Fruit fly (Drosophila melanogaster) whole organism, embryonic: ENCODE data around the gene CG7924.

Experiments used
- Bgb ChIP-seq: fragments of 200-800 bp; sonication (Bioruptor generic); IDR thresholded peaks from 2 replicates; pipeline ENCODE4 v1.3.6; 2022; ENCODE audit warnings: missing biosample characterization, missing genetic modification characterization; ENCODE audit not compliant: partially characterized antibody
- CG11093 ChIP-seq: fragments of 200-800 bp; sonication (Bioruptor generic); IDR thresholded peaks from 3 replicates; pipeline ENCODE4 v1.3.6; 2022; ENCODE audit warnings: missing biosample characterization, missing genetic modification characterization
- CG11696 ChIP-seq: fragments of 200-800 bp; sonication (Bioruptor generic); IDR thresholded peaks from 2 replicates; pipeline ENCODE4 v1.3.6; 2022; ENCODE audit warnings: missing biosample characterization, missing genetic modification characterization
- CG12219 ChIP-seq: fragments of 200-800 bp; sonication (Bioruptor generic); optimal IDR thresholded peaks from 3 replicates; lab custom pipeline; 2018; ENCODE audit warnings: missing biosample characterization, mild to moderate bottlenecking, missing genetic modification characterization
- CG13624 ChIP-seq: fragments of 200-800 bp; sonication (Bioruptor generic); optimal IDR thresholded peaks from 2 replicates; lab custom pipeline; 2016; ENCODE audit warnings: missing biosample characterization, missing genetic modification characterization
- CG13775 ChIP-seq: fragments of 200-800 bp; sonication (Bioruptor generic); optimal IDR thresholded peaks from 3 replicates; lab custom pipeline; 2017; ENCODE audit warnings: missing biosample characterization, mild to moderate bottlenecking, missing genetic modification characterization
- CG18011 ChIP-seq: fragments of 200-800 bp; sonication (Bioruptor generic); optimal IDR thresholded peaks from 2 replicates; lab custom pipeline; 2017; ENCODE audit warnings: missing biosample characterization, missing genetic modification characterization, mild to moderate bottlenecking, moderate library complexity, missing genotype
- CG2199 ChIP-seq: fragments of 200-800 bp; sonication (Bioruptor generic); IDR thresholded peaks from 3 replicates; pipeline ENCODE4 v1.3.6; 2022; ENCODE audit warnings: missing biosample characterization, missing genetic modification characterization
- CG3163 ChIP-seq: fragments of 200-800 bp; sonication (Bioruptor generic); optimal IDR thresholded peaks from 3 replicates; lab custom pipeline; 2016; ENCODE audit warnings: missing biosample characterization, missing genetic modification characterization
- CG4854 ChIP-seq: fragments of 200-800 bp; sonication (Bioruptor generic); optimal IDR thresholded peaks from 2 replicates; lab custom pipeline; 2016; ENCODE audit warnings: missing biosample characterization, missing genetic modification characterization, inconsistent platforms
- CG5180 ChIP-seq: fragments of 200-800 bp; sonication (Bioruptor generic); optimal IDR thresholded peaks from 3 replicates; lab custom pipeline; 2017; ENCODE audit warnings: missing biosample characterization, missing genetic modification characterization, mild to moderate bottlenecking, moderate library complexity, missing genetic modification reagents
- CG9727 ChIP-seq: fragments of 200-800 bp; sonication (Bioruptor generic); optimal IDR thresholded peaks from 3 replicates; lab custom pipeline; 2017; ENCODE audit warnings: missing biosample characterization, mild to moderate bottlenecking, missing genetic modification characterization
- D19A ChIP-seq: fragments of 200-800 bp; optimal IDR thresholded peaks from 3 replicates; lab custom pipeline; 2019; ENCODE audit warnings: missing biosample characterization, mild to moderate bottlenecking, missing genetic modification characterization, moderate library complexity
- Dip3 ChIP-seq: fragments of 200-800 bp; sonication (Bioruptor generic); optimal IDR thresholded peaks from 3 replicates; lab custom pipeline; 2016; ENCODE audit warnings: missing biosample characterization, missing genetic modification characterization
- Eip74EF ChIP-seq, 2 experiments: fragments of 200-800 bp in 1 of 2; fragments of >200 bp in 1 of 2; sonication (Bioruptor generic) in 1 of 2; optimal IDR thresholded peaks; 2 replicates each; lab custom pipeline; 2017 to 2019; ENCODE audit warnings: missing biosample characterization in 2 of 2, missing genetic modification characterization in 2 of 2, mild to moderate bottlenecking in 1 of 2, moderate library complexity in 1 of 2
- Gug ChIP-seq: fragments of 200-800 bp; sonication (Bioruptor generic); IDR thresholded peaks from 4 replicates; pipeline ENCODE4 v1.3.6; 2022; ENCODE audit warnings: missing biosample characterization, missing genetic modification characterization
- Hey ChIP-seq: fragments of 200-800 bp; sonication (Bioruptor generic); optimal IDR thresholded peaks from 3 replicates; lab custom pipeline; 2018; ENCODE audit warnings: missing biosample characterization, mild to moderate bottlenecking, missing genetic modification characterization
- Hsf ChIP-seq: fragments of 200-800 bp; sonication (Bioruptor generic); optimal IDR thresholded peaks from 3 replicates; lab custom pipeline; 2016; ENCODE audit warnings: missing biosample characterization, missing genetic modification characterization
- Nf-YC ChIP-seq: fragments of 200-800 bp; optimal IDR thresholded peaks from 3 replicates; lab custom pipeline; 2019; ENCODE audit warnings: missing biosample characterization, mild to moderate bottlenecking, missing genetic modification characterization, moderate library complexity
- Pdp1 ChIP-seq, 2 experiments: fragments of 200-800 bp; sonication (Bioruptor generic); optimal IDR thresholded peaks; 3 replicates each; lab custom pipeline; 2016; ENCODE audit warnings: missing biosample characterization in 2 of 2, missing genetic modification characterization in 2 of 2, mild to moderate bottlenecking in 1 of 2, moderate library complexity in 1 of 2
- Sin3A ChIP-seq: fragments of >200 bp; optimal IDR thresholded peaks from 2 replicates; lab custom pipeline; 2018
- Trl ChIP-seq, 3 experiments: fragments of >200 bp in 2 of 3; fragments of 200-800 bp in 1 of 3; sonication (Bioruptor generic) in 1 of 3; optimal IDR thresholded peaks; 2 replicates in 1 of 3; 3 replicates in 2 of 3; lab custom pipeline; 2016 to 2017; ENCODE audit warnings: missing biosample characterization in 1 of 3, missing genetic modification characterization in 1 of 3
- abd-A ChIP-seq: fragments of 200-800 bp; sonication (Bioruptor generic); optimal IDR thresholded peaks from 3 replicates; lab custom pipeline; 2019; ENCODE audit warnings: missing biosample characterization, mild to moderate bottlenecking, missing genetic modification characterization, moderate library complexity
- bcd ChIP-seq: fragments of 200-800 bp; sonication (Bioruptor generic); optimal IDR thresholded peaks from 2 replicates; lab custom pipeline; 2017; ENCODE audit warnings: missing biosample characterization, mild to moderate bottlenecking, missing genetic modification characterization
- caup ChIP-seq: fragments of 200-800 bp; sonication (Bioruptor generic); optimal IDR thresholded peaks from 3 replicates; lab custom pipeline; 2017; ENCODE audit warnings: missing biosample characterization, mild to moderate bottlenecking, missing genetic modification characterization, moderate library complexity; ENCODE audit not compliant: severe bottlenecking
- chinmo ChIP-seq: fragments of 200-800 bp; sonication (Bioruptor generic); IDR thresholded peaks from 4 replicates; pipeline ENCODE4 v1.3.6; 2022; ENCODE audit warnings: missing biosample characterization, missing genetic modification characterization; ENCODE audit not compliant: partially characterized antibody
- eyg ChIP-seq: fragments of 200-800 bp; sonication (Bioruptor generic); optimal IDR thresholded peaks from 3 replicates; lab custom pipeline; 2016; ENCODE audit warnings: missing biosample characterization, missing genetic modification characterization
- fd102C ChIP-seq: fragments of 200-800 bp; sonication (Bioruptor generic); optimal IDR thresholded peaks from 2 replicates; lab custom pipeline; 2018; ENCODE audit warnings: missing biosample characterization, mild to moderate bottlenecking, missing genetic modification characterization, moderate library complexity
- ftz-f1 ChIP-seq: fragments of 200-800 bp; sonication (Bioruptor generic); optimal IDR thresholded peaks from 2 replicates; lab custom pipeline; 2016; ENCODE audit warnings: missing biosample characterization, missing genetic modification characterization
- fu2 ChIP-seq: fragments of 200-800 bp; sonication (Bioruptor generic); optimal IDR thresholded peaks from 2 replicates; lab custom pipeline; 2016; ENCODE audit warnings: missing biosample characterization, missing genetic modification characterization
- her ChIP-seq: fragments of 200-800 bp; sonication (Bioruptor generic); optimal IDR thresholded peaks from 2 replicates; lab custom pipeline; 2016; ENCODE audit warnings: missing biosample characterization, missing genetic modification characterization
- kah ChIP-seq: fragments of 200-800 bp; sonication (Bioruptor generic); optimal IDR thresholded peaks from 2 replicates; lab custom pipeline; 2018; ENCODE audit warnings: missing biosample characterization, mild to moderate bottlenecking, missing genetic modification characterization
- ken ChIP-seq: fragments of 200-800 bp; sonication (Bioruptor generic); IDR thresholded peaks from 3 replicates; pipeline ENCODE4 v1.3.6; 2022; ENCODE audit warnings: missing biosample characterization, missing genetic modification characterization
- knrl ChIP-seq: fragments of 200-800 bp; sonication (Bioruptor generic); IDR thresholded peaks from 3 replicates; pipeline ENCODE4 v1.3.6; 2022; ENCODE audit warnings: missing biosample characterization, missing genetic modification characterization; ENCODE audit not compliant: partially characterized antibody
- nom ChIP-seq: fragments of 200-800 bp; sonication (Bioruptor generic); optimal IDR thresholded peaks from 2 replicates; lab custom pipeline; 2017; ENCODE audit warnings: missing biosample characterization, missing genetic modification characterization, mild to moderate bottlenecking, moderate library complexity, missing genetic modification reagents
- onecut ChIP-seq: fragments of 200-800 bp; sonication (Bioruptor generic); IDR thresholded peaks from 2 replicates; pipeline ENCODE4 v1.3.6; 2022; ENCODE audit warnings: missing biosample characterization, missing genetic modification characterization
- pan ChIP-seq, 4 experiments: fragments of >200 bp in 3 of 4; fragments of 200-800 bp in 1 of 4; sonication (Bioruptor generic) in 1 of 4; optimal IDR thresholded peaks in 3 of 4; IDR thresholded peaks in 1 of 4; 2 replicates each; pipeline versions ENCODE4 v1.3.6 to Lab custom; 2017 to 2022; ENCODE audit warnings: missing biosample characterization in 2 of 4, missing genetic modification characterization in 2 of 4, mixed read lengths in 1 of 4
- pho ChIP-seq: fragments of 200-800 bp; sonication (Bioruptor generic); optimal IDR thresholded peaks from 2 replicates; lab custom pipeline; 2016; ENCODE audit warnings: missing biosample characterization, missing genetic modification characterization
- pnt ChIP-seq: fragments of 200-800 bp; sonication (Bioruptor generic); optimal IDR thresholded peaks from 3 replicates; lab custom pipeline; 2016; ENCODE audit warnings: missing biosample characterization, missing genetic modification characterization
- pros ChIP-seq: fragments of 200-800 bp; sonication (Bioruptor generic); optimal IDR thresholded peaks from 3 replicates; lab custom pipeline; 2019; ENCODE audit warnings: missing biosample characterization, mild to moderate bottlenecking, missing genetic modification characterization, moderate library complexity
- scrt ChIP-seq: fragments of 200-800 bp; sonication (Bioruptor generic); optimal IDR thresholded peaks from 2 replicates; lab custom pipeline; 2018; ENCODE audit warnings: missing biosample characterization, mild to moderate bottlenecking, missing genetic modification characterization, moderate library complexity
- sqz ChIP-seq: fragments of 200-800 bp; sonication (Bioruptor generic); optimal IDR thresholded peaks from 3 replicates; lab custom pipeline; 2018; ENCODE audit warnings: missing biosample characterization, mild to moderate bottlenecking, missing genetic modification characterization
- tna ChIP-seq: fragments of 200-800 bp; sonication (Bioruptor generic); IDR thresholded peaks from 2 replicates; pipeline ENCODE4 v1.3.6; 2022; ENCODE audit warnings: missing biosample characterization, missing genetic modification characterization; ENCODE audit not compliant: partially characterized antibody
- tup ChIP-seq: fragments of 200-800 bp; sonication (Bioruptor generic); optimal IDR thresholded peaks from 2 replicates; lab custom pipeline; 2016; ENCODE audit warnings: missing biosample characterization, mild to moderate bottlenecking, missing genetic modification characterization, moderate library complexity
- unpg ChIP-seq: fragments of 200-800 bp; sonication (Bioruptor generic); optimal IDR thresholded peaks from 3 replicates; lab custom pipeline; 2018; ENCODE audit warnings: missing biosample characterization, mild to moderate bottlenecking, missing genetic modification characterization, moderate library complexity
- vnd ChIP-seq: fragments of 200-800 bp; sonication (Bioruptor generic); IDR thresholded peaks from 3 replicates; pipeline ENCODE4 v1.3.6; 2022; ENCODE audit warnings: missing biosample characterization, missing genetic modification characterization; ENCODE audit not compliant: partially characterized antibody
- vvl ChIP-seq: fragments of 200-800 bp; sonication (Bioruptor generic); IDR thresholded peaks from 2 replicates; pipeline ENCODE4 v1.3.6; 2022; ENCODE audit warnings: missing biosample characterization, missing genetic modification characterization
- wor ChIP-seq: fragments of 200-800 bp; sonication (Bioruptor generic); IDR thresholded peaks from 2 replicates; pipeline ENCODE4 v1.3.6; 2022; ENCODE audit warnings: missing biosample characterization, missing genetic modification characterization

The CG7924 gene

DNA sequence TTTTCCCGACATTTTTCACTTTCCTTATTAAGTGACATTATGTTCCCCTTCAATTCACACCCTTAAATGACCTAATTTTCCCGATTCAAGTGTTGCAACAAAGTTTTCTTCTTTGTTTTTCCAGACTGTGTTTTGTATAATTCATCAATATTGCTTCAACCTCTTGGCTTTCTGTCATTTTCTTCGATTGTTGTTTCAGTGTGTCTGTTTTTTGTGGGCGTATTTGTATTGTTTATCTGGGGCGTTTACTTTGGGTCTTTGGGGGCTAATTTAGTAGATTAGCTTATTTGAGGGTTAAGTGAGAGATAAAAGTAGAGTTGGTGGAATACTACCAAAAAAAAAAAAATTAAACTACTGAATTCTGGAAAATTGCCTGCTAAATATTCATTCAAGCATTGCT is 37.6 kb upstream of the CG7924 start (continued):
- TF ChIP-seq pnt (GFP tag; lab: Kevin White, UChicago) (peak; percentile 2), kah (no peak), CG3163 (no peak), knrl (GFP tag; lab: Robert Waterston, UW) (no peak), Sin3A (lab: Kevin White, UChicago) (no peak), caup (GFP tag; lab: Kevin White, UChicago) (peak; percentile 55), CG4854 (GFP tag; lab: Kevin White, UChicago) (no peak), wor (no peak), Hsf (GFP tag; lab: Kevin White, UChicago) (no peak), fu2 (GFP tag; lab: Kevin White, UChicago) (no peak), vnd (GFP tag; lab: Robert Waterston, UW) (no peak), unpg (GFP tag; lab: Kevin White, UChicago) (peak; percentile 45), ftz-f1 (GFP tag; lab: Kevin White, UChicago) (no peak), D19A (tag; lab: Kevin White, UChicago) (peak; percentile 20), bcd (GFP tag; lab: Kevin White, UChicago) (no peak), nom (no peak), eyg (GFP tag; lab: Kevin White, UChicago) (no peak), tna (no peak), her (GFP tag; lab: Kevin White, UChicago) (peak; percentile 2), pan (optimal IDR thresholded peaks at IDR 0.05; lab: Kevin White, UChicago) (no peak), pan (GFP tag; optimal IDR thresholded peaks at IDR 0.05 in 1 of 2, IDR thresholded peaks at IDR 0.05 in 1 of 2) (peak in 1 of 2 experiments; percentile 9)

DNA sequence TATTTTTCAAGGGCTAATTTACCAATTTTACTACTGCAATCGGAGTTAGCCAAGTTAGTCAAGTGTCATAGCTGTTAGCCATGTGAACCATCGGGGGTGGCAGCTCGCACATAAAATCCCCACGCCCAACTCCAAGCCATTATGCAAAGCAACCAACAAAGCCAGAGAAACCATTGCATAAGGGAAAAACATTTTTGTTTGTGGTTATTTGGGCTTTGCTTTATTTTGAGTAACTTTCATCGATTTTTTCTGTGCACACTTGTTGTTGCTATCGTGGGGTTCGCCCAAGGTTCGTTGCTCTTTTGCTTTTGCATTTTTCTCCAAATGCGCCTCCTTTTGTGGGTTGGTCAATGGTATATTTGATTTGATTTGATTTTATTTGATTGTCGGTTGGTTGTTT is 35.1 kb upstream of the CG7924 start:
- TF ChIP-seq Bgb (GFP tag; lab: Robert Waterston, UW) (no peak), Eip74EF (GFP tag; optimal IDR thresholded peaks at IDR 0.05; lab: Kevin White, UChicago) (no peak), CG5180 (GFP tag; lab: Kevin White, UChicago) (peak; percentile 5), vvl (peak; percentile 57; the same call in 1 of the 2 replicates), CG11696 (peak; percentile 8; the same call in 1 of the 2 replicates), CG18011 (peak; percentile 90), Dip3 (no peak), Pdp1 (GFP tag; optimal IDR thresholded peaks at IDR 0.05; lab: Kevin White, UChicago) (peak in 1 of 2 experiments; percentile 86), scrt (GFP tag; lab: Kevin White, UChicago) (peak; percentile 3), tup (GFP tag; lab: Kevin White, UChicago) (no peak), Gug (GFP tag; lab: Robert Waterston, UW) (no peak), ken (GFP tag; lab: Robert Waterston, UW) (no peak), CG2199 (GFP tag; lab: Robert Waterston, UW) (0 out of 3 replicates have a peak, but pooled peaks have one; percentile 7), sqz (GFP tag; lab: Kevin White, UChicago) (peak; percentile 33), chinmo (GFP tag; lab: Robert Waterston, UW) (no peak), abd-A (tag; lab: Kevin White, UChicago) (peak; percentile 25), onecut (peak; percentile 92)

DNA sequence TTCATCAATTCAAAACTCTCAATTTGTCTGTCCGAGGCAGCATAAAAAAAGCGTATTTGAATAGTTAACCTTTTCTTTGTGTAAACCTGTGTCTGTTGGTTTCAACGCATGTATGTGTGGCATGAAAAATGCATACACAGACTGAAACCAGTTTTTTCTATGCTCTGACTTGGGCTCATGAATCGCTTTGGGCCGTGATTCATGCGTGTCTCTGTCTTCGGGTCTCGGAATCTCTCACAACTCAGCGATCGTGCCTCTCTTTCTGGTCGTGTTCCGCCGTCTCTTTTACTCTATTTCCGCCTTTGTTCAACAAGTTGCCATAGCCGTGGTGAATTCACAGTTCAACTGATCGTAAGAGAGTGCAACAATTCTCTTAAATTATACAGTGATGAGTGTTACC is 32.3 kb upstream of the CG7924 start:
- TF ChIP-seq CG11093 (GFP tag; lab: Robert Waterston, UW) (no peak), Nf-YC (tag; lab: Kevin White, UChicago) (peak; percentile 71), fd102C (GFP tag; lab: Kevin White, UChicago) (no peak), CG12219 (GFP tag; lab: Kevin White, UChicago) (peak; percentile 7), CG13624 (GFP tag; lab: Kevin White, UChicago) (peak; percentile 19), pho (GFP tag; lab: Kevin White, UChicago) (no peak), pros (GFP tag; lab: Kevin White, UChicago) (peak; percentile 81), Trl (optimal IDR thresholded peaks at IDR 0.05; lab: Kevin White, UChicago) (peak; percentile 62 to 65), Trl (GFP tag; optimal IDR thresholded peaks at IDR 0.05; lab: Kevin White, UChicago) (no peak), Hey (tag; lab: Kevin White, UChicago) (no peak), CG13775 (GFP tag; lab: Kevin White, UChicago) (no peak), CG9727 (GFP tag; lab: Kevin White, UChicago) (no peak), caup (GFP tag; lab: Kevin White, UChicago) (peak; percentile 21), tna (no peak)
